Worm (Caenorhabditis elegans) whole organism, late embryonic: Measurements from ENCODE around the gene fbxb-20.

Source experiments
- ama-1 ChIP-seq: fragments of 150-350 bp; optimal IDR thresholded peaks from 2 replicates; lab custom pipeline; 2014
- ceh-19 ChIP-seq: fragments of 200-800 bp; sonication (Bioruptor generic); optimal IDR thresholded peaks from 2 replicates; lab custom pipeline; 2018; ENCODE audit warnings: mild to moderate bottlenecking, missing genetic modification characterization, missing compliant biosample characterization
- che-1 ChIP-seq: sonication (generic microtip); optimal IDR thresholded peaks from 2 replicates; lab custom pipeline; 2016; ENCODE audit warnings: mild to moderate bottlenecking, missing genetic modification characterization, missing compliant biosample characterization
- dve-1 ChIP-seq: sonication (generic microtip); optimal IDR thresholded peaks from 2 replicates; lab custom pipeline; 2017; ENCODE audit warnings: antibody characterized with exemption, mild to moderate bottlenecking, missing genetic modification characterization, missing compliant biosample characterization
- ets-4 ChIP-seq: sonication (generic microtip); optimal IDR thresholded peaks from 2 replicates; lab custom pipeline; 2016; ENCODE audit warnings: missing genetic modification characterization, missing compliant biosample characterization
- fkh-10 ChIP-seq: fragments of 150-350 bp; optimal IDR thresholded peaks from 2 replicates; lab custom pipeline; 2014; ENCODE audit warnings: missing biosample characterization, missing genetic modification reagents, missing genetic modification characterization
- hlh-8 ChIP-seq: sonication (generic microtip); optimal IDR thresholded peaks from 2 replicates; lab custom pipeline; 2016; ENCODE audit warnings: missing genotype, missing genetic modification characterization, missing compliant biosample characterization
- nhr-11 ChIP-seq: fragments of 150-350 bp; optimal IDR thresholded peaks from 2 replicates; lab custom pipeline; 2014; ENCODE audit warnings: missing biosample characterization, missing genetic modification characterization
- pax-1 ChIP-seq: fragments of 150-350 bp; optimal IDR thresholded peaks from 2 replicates; lab custom pipeline; 2014; ENCODE audit warnings: missing biosample characterization, missing genetic modification characterization
- rnt-1 ChIP-seq: sonication (generic microtip); optimal IDR thresholded peaks from 2 replicates; lab custom pipeline; 2016; ENCODE audit warnings: missing genetic modification characterization, missing compliant biosample characterization

- TF ChIP-seq nhr-11 (no peak), ceh-19 (GFP tag; lab: Kevin White, UChicago) (no peak), che-1 (tag; lab: Kevin White, UChicago) (no peak), pax-1 (tag; lab: Kevin White, UChicago) (no peak), hlh-8 (tag; lab: Kevin White, UChicago) (no peak), ama-1 (no peak), dve-1 (tag; lab: Kevin White, UChicago) (no peak), rnt-1 (no peak), fkh-10 (no peak), ets-4 (tag; lab: Kevin White, UChicago) (no peak)
Measured at ce11 chrII:1635969-1636368, 14.4 kb downstream of the fbxb-20 start.
